Fruit fly (Drosophila melanogaster) whole organism, pupa: ENCODE results near the gene Liprin-beta.

ENCODE experiments used
- CG10348 ChIP-seq: fragments of 200-800 bp; sonication (Bioruptor generic); IDR thresholded peaks from 2 replicates; pipeline ENCODE4 v1.3.6; 2022; ENCODE audit warnings: missing biosample characterization, missing genetic modification characterization
- CG32121 ChIP-seq: fragments of 200-800 bp; sonication (Bioruptor generic); IDR thresholded peaks from 2 replicates; pipeline ENCODE4 v1.3.6; 2022; ENCODE audit warnings: missing biosample characterization, missing genetic modification characterization
- CG34367 ChIP-seq: fragments of 200-800 bp; sonication (Bioruptor generic); optimal IDR thresholded peaks from 2 replicates; lab custom pipeline; 2018; ENCODE audit warnings: missing biosample characterization, mild to moderate bottlenecking, missing genetic modification characterization
- CG4496 ChIP-seq: fragments of 200-800 bp; sonication (Bioruptor generic); IDR thresholded peaks from 3 replicates; pipeline ENCODE4 v1.3.6; 2022; ENCODE audit warnings: missing biosample characterization, missing genetic modification characterization
- D1 ChIP-seq: fragments of 200-800 bp; sonication (Bioruptor generic); optimal IDR thresholded peaks from 2 replicates; lab custom pipeline; 2018; ENCODE audit warnings: missing biosample characterization, mild to moderate bottlenecking, missing genetic modification characterization, moderate library complexity
- EcR ChIP-seq: fragments of 200-800 bp; sonication (Bioruptor generic); optimal IDR thresholded peaks from 3 replicates; lab custom pipeline; 2019; ENCODE audit warnings: missing biosample characterization, missing genetic modification characterization, mild to moderate bottlenecking, moderate library complexity, missing genetic modification reagents
- Pif1B ChIP-seq: fragments of 200-800 bp; sonication (Bioruptor generic); optimal IDR thresholded peaks from 3 replicates; lab custom pipeline; 2016; ENCODE audit warnings: missing biosample characterization, missing genetic modification characterization
- Snoo ChIP-seq: fragments of 200-800 bp; sonication (Bioruptor generic); optimal IDR thresholded peaks from 3 replicates; lab custom pipeline; 2017; ENCODE audit warnings: missing biosample characterization, mild to moderate bottlenecking, missing genetic modification characterization, inconsistent platforms

DNA sequence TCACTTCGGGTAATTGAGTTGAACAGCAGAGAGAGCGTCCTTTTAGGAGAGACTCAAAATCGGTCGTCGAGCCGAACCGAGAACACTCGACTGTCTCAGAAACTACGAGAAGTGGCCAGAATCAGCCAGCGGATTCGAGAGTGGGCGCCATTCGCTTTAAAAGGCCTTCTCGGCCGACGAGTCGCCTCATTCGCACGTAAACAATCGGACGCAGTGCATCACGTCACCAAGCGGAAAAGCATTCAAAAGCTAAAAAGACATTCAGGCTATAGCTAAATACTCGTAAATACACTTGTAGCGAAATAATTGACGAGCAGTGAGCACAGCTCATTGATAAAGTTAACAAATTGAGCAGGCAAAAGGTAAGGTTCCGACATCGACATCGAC, 32.8 kb upstream of the Liprin-beta start:
- TF ChIP-seq D1 = no peak
- TF ChIP-seq CG34367 (tag; lab: Kevin White, UChicago) = no peak
- no peak for TF ChIP-seq CG10348 (GFP tag; lab: Robert Waterston, UW)
- no peak for TF ChIP-seq CG4496 (GFP tag; lab: Robert Waterston, UW)
- no peak for TF ChIP-seq CG32121 (GFP tag; lab: Robert Waterston, UW)
- TF ChIP-seq EcR (GFP tag; lab: Kevin White, UChicago) = no peak
- TF ChIP-seq Pif1B (GFP tag; lab: Kevin White, UChicago) = no peak
- TF ChIP-seq Snoo (tag; lab: Kevin White, UChicago) = no peak
